Worm (Caenorhabditis elegans): ENCODE data around the gene swsn-1.

DNA sequence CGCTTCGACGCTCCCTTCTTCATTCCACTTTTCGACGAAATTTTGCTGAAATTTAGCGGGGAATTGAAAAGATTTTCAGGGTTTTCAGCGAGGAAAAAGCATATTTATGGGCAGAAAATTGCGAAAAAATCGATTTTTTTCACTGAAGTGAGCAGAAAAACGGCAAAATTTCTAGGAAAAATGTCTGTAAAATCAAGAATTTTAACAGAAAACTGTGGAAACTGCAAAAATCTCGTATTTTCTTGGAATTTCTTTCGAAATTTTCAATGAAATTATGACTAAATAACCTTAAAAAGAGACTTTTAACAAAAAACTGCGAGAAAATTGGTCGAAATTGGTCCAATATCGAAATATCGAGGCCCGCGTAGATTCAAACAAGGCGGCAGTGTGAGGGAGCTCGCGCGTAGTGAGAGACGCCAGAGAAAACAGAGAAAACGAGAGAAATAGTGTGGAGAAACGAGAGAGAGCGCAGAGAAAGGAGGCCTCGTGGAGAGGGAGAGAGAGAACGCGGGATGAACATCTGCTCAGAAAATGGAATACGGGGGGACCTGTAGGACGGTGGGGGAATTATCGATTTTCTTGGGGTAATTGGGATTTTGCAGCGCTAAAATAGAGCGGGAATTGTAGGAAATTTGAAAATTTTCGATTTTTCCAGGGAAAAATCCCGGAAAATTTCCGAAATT is at the start of gene swsn-1:
- TF ChIP-seq dao-5 (tag; optimal IDR thresholded peaks at IDR 0.05) (no peak), him-1 (tag; optimal IDR thresholded peaks at IDR 0.05) (no peak)

Data from whole organism, L4/young adult.